Worm (Caenorhabditis elegans) whole organism, L1 larva: ENCODE data around the gene alh-7.

Source experiments
- C04F5.9 ChIP-seq: sonication (generic microtip); optimal IDR thresholded peaks from 2 replicates; lab custom pipeline; 2016; ENCODE audit warnings: missing genetic modification characterization, missing compliant biosample characterization
- alr-1 ChIP-seq: fragments of 200-800 bp; sonication (Bioruptor generic); optimal IDR thresholded peaks from 2 replicates; lab custom pipeline; 2018; ENCODE audit warnings: borderline replicate concordance, mild to moderate bottlenecking, missing genetic modification characterization, missing compliant biosample characterization
- ama-1 ChIP-seq: fragments of 150-350 bp; optimal IDR thresholded peaks from 2 replicates; lab custom pipeline; 2014
- blmp-1 ChIP-seq: fragments of 150-350 bp; optimal IDR thresholded peaks from 2 replicates; lab custom pipeline; 2014; ENCODE audit warnings: missing biosample characterization, missing genetic modification characterization
- ceh-63 ChIP-seq: fragments of 200-800 bp; sonication (Bioruptor generic); optimal IDR thresholded peaks from 2 replicates; lab custom pipeline; 2018; ENCODE audit warnings: mild to moderate bottlenecking, missing genetic modification characterization, missing compliant biosample characterization
- ceh-8 ChIP-seq: fragments of 200-800 bp; sonication (Bioruptor generic); optimal IDR thresholded peaks from 2 replicates; lab custom pipeline; 2018; ENCODE audit warnings: mild to moderate bottlenecking, missing genetic modification characterization, moderate library complexity, missing compliant biosample characterization
- ceh-82 ChIP-seq, 3 experiments: fragments of 150-350 bp in 1 of 3; sonication (generic microtip) in 2 of 3; optimal IDR thresholded peaks; 2 replicates each; lab custom pipeline; 2014 to 2017; ENCODE audit warnings: missing biosample characterization in 3 of 3, missing genetic modification characterization in 3 of 3
- ceh-88 ChIP-seq: fragments of 200-800 bp; sonication (Bioruptor generic); IDR thresholded peaks from 2 replicates; pipeline ENCODE4 v1.3.6; 2022; ENCODE audit warnings: missing genetic modification characterization, missing compliant biosample characterization
- ces-1 ChIP-seq: fragments of 150-350 bp; optimal IDR thresholded peaks from 2 replicates; lab custom pipeline; 2014; ENCODE audit warnings: missing biosample characterization, missing genetic modification reagents, missing genetic modification characterization
- dpl-1 ChIP-seq, 3 experiments: fragments of 150-350 bp in 2 of 3; sonication (generic microtip) in 1 of 3; optimal IDR thresholded peaks; 2 replicates each; lab custom pipeline; 2014 to 2017; ENCODE audit warnings: missing biosample characterization in 3 of 3, missing genetic modification characterization in 3 of 3, missing genetic modification reagents in 3 of 3
- dsc-1 ChIP-seq: sonication (generic microtip); optimal IDR thresholded peaks from 2 replicates; lab custom pipeline; 2016; ENCODE audit warnings: mild to moderate bottlenecking, missing genetic modification characterization, missing compliant biosample characterization
- efl-1 ChIP-seq, 4 experiments: fragments of 150-350 bp; optimal IDR thresholded peaks in 3 of 4; peaks in 1 of 4; 1 replicate in 1 of 4; 2 replicates in 3 of 4; lab custom pipeline; 2014; ENCODE audit warnings: missing biosample characterization in 2 of 4, missing genetic modification characterization in 2 of 4, missing genetic modification reagents in 2 of 4
- egl-27 ChIP-seq, 2 experiments: fragments of 150-350 bp in 1 of 2; sonication (generic microtip); optimal IDR thresholded peaks; 3 replicates each; lab custom pipeline; 2017 to 2018; ENCODE audit warnings: missing biosample characterization in 2 of 2, missing genetic modification characterization in 2 of 2, missing genetic modification reagents in 2 of 2
- elt-2 ChIP-seq: sonication (generic microtip); optimal IDR thresholded peaks from 2 replicates; lab custom pipeline; 2016; ENCODE audit warnings: missing genetic modification characterization, mild to moderate bottlenecking, inconsistent platforms, missing compliant biosample characterization, missing genetic modification reagents
- elt-3 ChIP-seq, 6 experiments: fragments of 150-350 bp in 1 of 6; sonication (generic microtip); optimal IDR thresholded peaks; 2 replicates each; lab custom pipeline; 2017 to 2018; ENCODE audit warnings: missing biosample characterization in 6 of 6, missing genetic modification characterization in 6 of 6, inconsistent platforms in 1 of 6
- ets-5 ChIP-seq: fragments of 200-800 bp; sonication (Bioruptor generic); IDR thresholded peaks from 2 replicates; pipeline ENCODE4 v1.3.6; 2022; ENCODE audit warnings: missing genetic modification characterization, missing compliant biosample characterization
- fkh-10 ChIP-seq: sonication (generic microtip); optimal IDR thresholded peaks from 2 replicates; lab custom pipeline; 2017; ENCODE audit warnings: missing biosample characterization, missing genetic modification reagents, missing genetic modification characterization
- fkh-4 ChIP-seq: sonication (generic microtip); optimal IDR thresholded peaks from 2 replicates; lab custom pipeline; 2016; ENCODE audit warnings: missing compliant biosample characterization, missing genetic modification characterization, borderline replicate concordance
- fkh-8 ChIP-seq: sonication (generic microtip); optimal IDR thresholded peaks from 2 replicates; lab custom pipeline; 2016; ENCODE audit warnings: mild to moderate bottlenecking, missing genetic modification characterization, missing compliant biosample characterization
- hpl-2 ChIP-seq: fragments of 150-350 bp; optimal IDR thresholded peaks from 2 replicates; lab custom pipeline; 2014; ENCODE audit warnings: missing biosample characterization, missing genetic modification reagents, missing genetic modification characterization
- lin-14 ChIP-seq: fragments of 200-800 bp; sonication (Bioruptor generic); optimal IDR thresholded peaks from 2 replicates; lab custom pipeline; 2018; ENCODE audit warnings: mild to moderate bottlenecking, missing genetic modification characterization, moderate library complexity, missing compliant biosample characterization
- lin-35 ChIP-seq, 2 experiments: fragments of 150-350 bp; optimal IDR thresholded peaks; 2 replicates each; lab custom pipeline; 2014; ENCODE audit warnings: missing biosample characterization in 2 of 2, missing genetic modification characterization in 2 of 2, missing genetic modification reagents in 2 of 2
- lsy-2 ChIP-seq, 2 experiments: fragments of 150-350 bp; optimal IDR thresholded peaks; 2 replicates each; lab custom pipeline; 2014; ENCODE audit warnings: missing biosample characterization in 2 of 2, missing genetic modification characterization in 2 of 2
- mdl-1 ChIP-seq, 2 experiments: fragments of 150-350 bp; optimal IDR thresholded peaks; 2 replicates each; lab custom pipeline; 2014 to 2017; ENCODE audit warnings: missing biosample characterization in 2 of 2, missing genetic modification characterization in 2 of 2, inconsistent platforms in 1 of 2
- mef-2 ChIP-seq: fragments of 150-350 bp; optimal IDR thresholded peaks from 2 replicates; lab custom pipeline; 2014; ENCODE audit warnings: missing biosample characterization, missing genetic modification characterization
- nhr-11 ChIP-seq: fragments of 150-350 bp; optimal IDR thresholded peaks from 2 replicates; lab custom pipeline; 2014; ENCODE audit warnings: missing biosample characterization, missing genetic modification characterization
- nhr-19 ChIP-seq: fragments of 200-800 bp; sonication (Bioruptor generic); conservative IDR thresholded peaks from 2 replicates; pipeline ENCODE4 v1.3.6; 2022; ENCODE audit warnings: missing genetic modification characterization, missing compliant biosample characterization
- nhr-20 ChIP-seq: sonication (generic microtip); optimal IDR thresholded peaks from 2 replicates; lab custom pipeline; 2016; ENCODE audit warnings: mild to moderate bottlenecking, missing genetic modification characterization, missing compliant biosample characterization
- nhr-71 ChIP-seq: sonication (generic microtip); optimal IDR thresholded peaks from 2 replicates; lab custom pipeline; 2016; ENCODE audit warnings: mild to moderate bottlenecking, missing genetic modification characterization, moderate library complexity, missing compliant biosample characterization
- nhr-76 ChIP-seq: sonication (generic microtip); optimal IDR thresholded peaks from 2 replicates; lab custom pipeline; 2017; ENCODE audit warnings: missing biosample characterization, missing genetic modification characterization
- nhr-85 ChIP-seq: sonication (generic microtip); peaks from one replicate; lab custom pipeline; 2016; ENCODE audit warnings: missing genetic modification characterization, inconsistent platforms, missing compliant biosample characterization
- nhr-90 ChIP-seq: sonication (generic microtip); optimal IDR thresholded peaks from 2 replicates; lab custom pipeline; 2016; ENCODE audit warnings: mild to moderate bottlenecking, missing genetic modification characterization, missing compliant biosample characterization; ENCODE audit not compliant: poor library complexity
- pqm-1 ChIP-seq: sonication (generic microtip); optimal IDR thresholded peaks from 3 replicates; lab custom pipeline; 2017; ENCODE audit warnings: missing biosample characterization, missing genetic modification characterization
- rnt-1 ChIP-seq: sonication (generic microtip); optimal IDR thresholded peaks from 2 replicates; lab custom pipeline; 2016; ENCODE audit warnings: mild to moderate bottlenecking, missing genetic modification characterization, moderate library complexity, missing compliant biosample characterization
- skn-1 ChIP-seq: fragments of 150-350 bp; optimal IDR thresholded peaks from 2 replicates; lab custom pipeline; 2014; ENCODE audit warnings: missing biosample characterization, missing genetic modification characterization
- snpc-4 ChIP-seq: fragments of 150-350 bp; optimal IDR thresholded peaks from 2 replicates; lab custom pipeline; 2014; ENCODE audit warnings: missing biosample characterization, missing genetic modification characterization
- snu-23 ChIP-seq: sonication (generic microtip); optimal IDR thresholded peaks from 2 replicates; lab custom pipeline; 2016; ENCODE audit warnings: missing genetic modification characterization, missing compliant biosample characterization
- swsn-7 ChIP-seq: sonication (generic microtip); optimal IDR thresholded peaks from 2 replicates; lab custom pipeline; 2016; ENCODE audit warnings: missing genetic modification characterization, missing compliant biosample characterization
- tlp-1 ChIP-seq: fragments of 150-350 bp; optimal IDR thresholded peaks from 2 replicates; lab custom pipeline; 2014; ENCODE audit warnings: missing biosample characterization, missing genetic modification characterization
- unc-130 ChIP-seq: fragments of 150-350 bp; optimal IDR thresholded peaks from 2 replicates; lab custom pipeline; 2017; ENCODE audit warnings: missing biosample characterization, missing genetic modification characterization, inconsistent platforms
- unc-62 ChIP-seq: fragments of 150-350 bp; optimal IDR thresholded peaks from 2 replicates; lab custom pipeline; 2014; ENCODE audit warnings: missing biosample characterization, missing genetic modification reagents, missing genetic modification characterization
- zag-1 ChIP-seq: fragments of 150-350 bp; optimal IDR thresholded peaks from 2 replicates; lab custom pipeline; 2014; ENCODE audit warnings: missing biosample characterization, missing genetic modification characterization
- zip-4 ChIP-seq: fragments of 200-800 bp; sonication (Bioruptor generic); optimal IDR thresholded peaks from 2 replicates; lab custom pipeline; 2018; ENCODE audit warnings: mild to moderate bottlenecking, missing genetic modification characterization, moderate library complexity, missing compliant biosample characterization
- ztf-4 ChIP-seq: fragments of 150-350 bp; optimal IDR thresholded peaks from 2 replicates; lab custom pipeline; 2014; ENCODE audit warnings: missing biosample characterization, missing genetic modification characterization

alh-7 gene

ce11 chrII:13469043-13469652, 22.4 kb downstream of the alh-7 start, which contains the start of gene E01G4.3 (continued):
- no peak for TF ChIP-seq ces-1 (GFP tag; lab: Kevin White, UChicago)
- peak; percentile 54 for TF ChIP-seq nhr-11 (tag; lab: Kevin White, UChicago)
- peak; percentile 91 for TF ChIP-seq lin-14
- peak; percentile 86 for TF ChIP-seq nhr-85 (tag; lab: Kevin White, UChicago)
- TF ChIP-seq unc-62: no peak
- peak; percentile 69 for TF ChIP-seq blmp-1 (tag; lab: Kevin White, UChicago)
- TF ChIP-seq unc-130 (tag; lab: Kevin White, UChicago): peak; percentile 96
- peak in 1 of 3 experiments; percentile 30 for TF ChIP-seq dpl-1 (GFP tag; optimal IDR thresholded peaks at IDR 0.05; lab: Kevin White, UChicago)
- TF ChIP-seq ztf-4 (tag; lab: Kevin White, UChicago): peak; percentile 39
- TF ChIP-seq snpc-4 (tag; lab: Kevin White, UChicago): no peak
- TF ChIP-seq mdl-1 (tag; optimal IDR thresholded peaks at IDR 0.05; lab: Kevin White, UChicago): peak in 1 of 2 experiments; percentile 87

- TF ChIP-seq efl-1 (optimal IDR thresholded peaks at IDR 0.05; lab: Kevin White, UChicago) (no peak), efl-1 (GFP tag; optimal IDR thresholded peaks at IDR 0.05 in 1 of 2; lab: Kevin White, UChicago) (peak in 1 of 2 experiments; percentile 66), elt-3 (tag; optimal IDR thresholded peaks at IDR 0.05; lab: Kevin White, UChicago) (no peak), lin-14 (peak; percentile 26), nhr-71 (tag; lab: Kevin White, UChicago) (peak; percentile 30), lsy-2 (tag; optimal IDR thresholded peaks at IDR 0.05; lab: Kevin White, UChicago) (no peak), ceh-63 (GFP tag; lab: Kevin White, UChicago) (no peak), nhr-11 (tag; lab: Kevin White, UChicago) (no peak), ets-5 (no peak), lin-35 (GFP tag; optimal IDR thresholded peaks at IDR 0.05; lab: Kevin White, UChicago) (peak in 1 of 2 experiments; percentile 11), tlp-1 (tag; lab: Kevin White, UChicago) (peak; percentile 49), snu-23 (no peak), ceh-88 (GFP tag; lab: Robert Waterston, UW) (no peak), nhr-76 (tag; lab: Kevin White, UChicago) (no peak), fkh-10 (GFP tag; lab: Kevin White, UChicago) (no peak), swsn-7 (tag; lab: Kevin White, UChicago) (no peak), zip-4 (GFP tag; lab: Kevin White, UChicago) (no peak), alr-1 (tag; lab: Kevin White, UChicago) (no peak), pqm-1 (tag; lab: Kevin White, UChicago) (peak; percentile 97), dsc-1 (tag; lab: Kevin White, UChicago) (no peak), nhr-90 (tag; lab: Kevin White, UChicago) (no peak), elt-2 (tag; lab: Kevin White, UChicago) (peak; percentile 97), mdl-1 (tag; optimal IDR thresholded peaks at IDR 0.05; lab: Kevin White, UChicago) (peak in 1 of 2 experiments; percentile 4), nhr-20 (tag; lab: Kevin White, UChicago) (peak; percentile 42), nhr-19 (GFP tag; lab: Robert Waterston, UW) (peak; percentile 27; the same call in 1 of the 2 replicates), hpl-2 (GFP tag; lab: Kevin White, UChicago) (no peak)
These were observed 23.7 kb downstream of the alh-7 start for ce11 chrII:13467838-13468389.

- TF ChIP-seq nhr-90 (tag; lab: Kevin White, UChicago): no peak
- no peak for TF ChIP-seq dsc-1 (tag; lab: Kevin White, UChicago)
- no peak for TF ChIP-seq skn-1
- no peak for TF ChIP-seq unc-62
- TF ChIP-seq ceh-82 (tag; optimal IDR thresholded peaks at IDR 0.05; lab: Kevin White, UChicago): no peak
- peak; percentile 54 for TF ChIP-seq lin-14
- peak; percentile 73 for TF ChIP-seq elt-2 (tag; lab: Kevin White, UChicago)
- TF ChIP-seq ceh-88 (GFP tag; lab: Robert Waterston, UW): no peak
- no peak for TF ChIP-seq pqm-1 (tag; lab: Kevin White, UChicago)
- no peak for TF ChIP-seq ceh-8 (GFP tag; lab: Kevin White, UChicago)
- no peak for TF ChIP-seq ama-1 (lab: Kevin White, UChicago)
- no peak for TF ChIP-seq rnt-1 (tag; lab: Kevin White, UChicago)
- no peak for TF ChIP-seq zag-1 (tag; lab: Kevin White, UChicago)
- no peak for TF ChIP-seq C04F5.9 (tag; lab: Kevin White, UChicago)
- TF ChIP-seq snu-23: no peak
- no peak for TF ChIP-seq snpc-4 (tag; lab: Kevin White, UChicago)
- no peak for TF ChIP-seq fkh-10 (GFP tag; lab: Kevin White, UChicago)
- peak in 1 of 2 experiments; percentile 0 for TF ChIP-seq lsy-2 (tag; optimal IDR thresholded peaks at IDR 0.05; lab: Kevin White, UChicago)
- TF ChIP-seq fkh-8 (tag; lab: Kevin White, UChicago): no peak
- no peak for TF ChIP-seq hpl-2 (GFP tag; lab: Kevin White, UChicago)
- TF ChIP-seq nhr-20 (tag; lab: Kevin White, UChicago): no peak
- TF ChIP-seq mef-2 (tag; lab: Kevin White, UChicago): no peak
- no peak for TF ChIP-seq egl-27 (tag; optimal IDR thresholded peaks at IDR 0.05; lab: Kevin White, UChicago)
- no peak for TF ChIP-seq fkh-4 (tag; lab: Kevin White, UChicago)
These were observed 26.2 kb downstream of the alh-7 start for ce11 chrII:13465381-13465838.
